Worm (Caenorhabditis elegans) whole organism, mixed stage, embryonic: Measurements from ENCODE around the gene nhl-2.

ENCODE experiments used
- M03D4.4 ChIP-seq: sonication (generic microtip); optimal IDR thresholded peaks from 2 replicates; lab custom pipeline; 2017; ENCODE audit warnings: mild to moderate bottlenecking, missing genetic modification characterization, missing compliant biosample characterization
- bed-3 ChIP-seq: fragments of 200-800 bp; sonication (Bioruptor generic); optimal IDR thresholded peaks from 3 replicates; lab custom pipeline; 2018; ENCODE audit warnings: mild to moderate bottlenecking, missing genetic modification characterization, moderate library complexity, missing compliant biosample characterization
- ceh-39 ChIP-seq: fragments of 150-350 bp; optimal IDR thresholded peaks from 2 replicates; lab custom pipeline; 2014; ENCODE audit warnings: missing biosample characterization, missing genetic modification characterization
- ceh-43 ChIP-seq: fragments of 200-800 bp; sonication (Bioruptor generic); optimal IDR thresholded peaks from 2 replicates; lab custom pipeline; 2018; ENCODE audit warnings: mild to moderate bottlenecking, missing genetic modification characterization, moderate library complexity, missing compliant biosample characterization
- ces-1 ChIP-seq: fragments of 150-350 bp; optimal IDR thresholded peaks from 2 replicates; lab custom pipeline; 2014; ENCODE audit warnings: missing biosample characterization, missing genetic modification reagents, missing genetic modification characterization
- cnd-1 ChIP-seq: fragments of 200-800 bp; sonication (Bioruptor generic); optimal IDR thresholded peaks from 2 replicates; lab custom pipeline; 2018; ENCODE audit warnings: mild to moderate bottlenecking, missing genetic modification characterization, missing compliant biosample characterization
- drap-1 ChIP-seq: fragments of 200-800 bp; sonication (Bioruptor generic); optimal IDR thresholded peaks from 3 replicates; lab custom pipeline; 2018; ENCODE audit warnings: mild to moderate bottlenecking, missing genetic modification characterization, missing compliant biosample characterization
- elt-3 ChIP-seq: fragments of 150-350 bp; optimal IDR thresholded peaks from 2 replicates; lab custom pipeline; 2014; ENCODE audit warnings: missing biosample characterization, missing genetic modification characterization
- ham-2 ChIP-seq: fragments of 200-800 bp; sonication (Bioruptor generic); optimal IDR thresholded peaks from 2 replicates; lab custom pipeline; 2018; ENCODE audit warnings: mild to moderate bottlenecking, missing genetic modification characterization, missing compliant biosample characterization
- hlh-1 ChIP-seq: fragments of 150-350 bp; optimal IDR thresholded peaks from 2 replicates; lab custom pipeline; 2014; ENCODE audit warnings: missing biosample characterization, missing genetic modification reagents, missing genetic modification characterization
- lin-13 ChIP-seq: fragments of 150-350 bp; optimal IDR thresholded peaks from 2 replicates; lab custom pipeline; 2014; ENCODE audit warnings: missing biosample characterization, missing genetic modification characterization
- lin-32 ChIP-seq: fragments of 200-800 bp; sonication (Bioruptor generic); optimal IDR thresholded peaks from 2 replicates; lab custom pipeline; 2018; ENCODE audit warnings: mild to moderate bottlenecking, missing genetic modification characterization, missing compliant biosample characterization
- lsy-2 ChIP-seq: fragments of 150-350 bp; optimal IDR thresholded peaks from 2 replicates; lab custom pipeline; 2014; ENCODE audit warnings: missing biosample characterization, missing genetic modification characterization
- mab-5 ChIP-seq: fragments of 150-350 bp; optimal IDR thresholded peaks from 2 replicates; lab custom pipeline; 2014; ENCODE audit warnings: missing biosample characterization, missing genetic modification characterization
- mep-1 ChIP-seq: fragments of 150-350 bp; optimal IDR thresholded peaks from 2 replicates; lab custom pipeline; 2017; ENCODE audit warnings: missing biosample characterization, missing genetic modification reagents, missing genetic modification characterization, inconsistent platforms
- mls-2 ChIP-seq: sonication (generic microtip); optimal IDR thresholded peaks from 2 replicates; lab custom pipeline; 2016; ENCODE audit warnings: mild to moderate bottlenecking, missing genetic modification characterization, moderate library complexity, missing compliant biosample characterization
- nhr-2 ChIP-seq: fragments of 150-350 bp; optimal IDR thresholded peaks from 2 replicates; lab custom pipeline; 2014; ENCODE audit warnings: missing biosample characterization, missing genetic modification characterization
- nhr-237 ChIP-seq: fragments of 150-350 bp; optimal IDR thresholded peaks from 2 replicates; lab custom pipeline; 2014; ENCODE audit warnings: missing biosample characterization, missing genetic modification characterization
- nhr-28 ChIP-seq: fragments of 150-350 bp; optimal IDR thresholded peaks from 2 replicates; lab custom pipeline; 2014; ENCODE audit warnings: missing biosample characterization, missing genetic modification characterization
- nhr-76 ChIP-seq: sonication (generic microtip); optimal IDR thresholded peaks from 2 replicates; lab custom pipeline; 2017; ENCODE audit warnings: missing biosample characterization, missing genetic modification characterization
- pha-4 ChIP-seq: fragments of 150-350 bp; optimal IDR thresholded peaks from 2 replicates; lab custom pipeline; 2018; ENCODE audit warnings: missing biosample characterization, missing genetic modification reagents, missing genetic modification characterization
- sem-2 ChIP-seq: fragments of 200-800 bp; sonication (Bioruptor generic); optimal IDR thresholded peaks from 2 replicates; lab custom pipeline; 2018; ENCODE audit warnings: mild to moderate bottlenecking, missing genetic modification characterization, missing compliant biosample characterization
- snpc-4 ChIP-seq: fragments of 150-350 bp; optimal IDR thresholded peaks from 2 replicates; lab custom pipeline; 2014; ENCODE audit warnings: missing biosample characterization, missing genetic modification characterization
- sptf-1 ChIP-seq: sonication (generic microtip); optimal IDR thresholded peaks from 2 replicates; lab custom pipeline; 2017; ENCODE audit warnings: mild to moderate bottlenecking, missing genetic modification characterization, moderate library complexity, missing compliant biosample characterization
- unc-120 ChIP-seq: sonication (generic microtip); optimal IDR thresholded peaks from 2 replicates; lab custom pipeline; 2017; ENCODE audit warnings: missing genetic modification characterization, missing compliant biosample characterization; ENCODE audit not compliant: poor library complexity, severe bottlenecking
- unc-39 ChIP-seq: fragments of 150-350 bp; optimal IDR thresholded peaks from 2 replicates; lab custom pipeline; 2014; ENCODE audit warnings: missing biosample characterization, missing genetic modification characterization
- unc-62 ChIP-seq: fragments of 150-350 bp; optimal IDR thresholded peaks from 2 replicates; lab custom pipeline; 2014; ENCODE audit warnings: missing biosample characterization, missing genetic modification reagents, missing genetic modification characterization
- zip-8 ChIP-seq: fragments of 150-350 bp; optimal IDR thresholded peaks from 2 replicates; lab custom pipeline; 2014; ENCODE audit warnings: missing biosample characterization, missing genetic modification characterization
- ztf-11 ChIP-seq: fragments of 150-350 bp; optimal IDR thresholded peaks from 2 replicates; lab custom pipeline; 2014; ENCODE audit warnings: missing biosample characterization, missing genetic modification characterization

The nhl-2 gene

DNA sequence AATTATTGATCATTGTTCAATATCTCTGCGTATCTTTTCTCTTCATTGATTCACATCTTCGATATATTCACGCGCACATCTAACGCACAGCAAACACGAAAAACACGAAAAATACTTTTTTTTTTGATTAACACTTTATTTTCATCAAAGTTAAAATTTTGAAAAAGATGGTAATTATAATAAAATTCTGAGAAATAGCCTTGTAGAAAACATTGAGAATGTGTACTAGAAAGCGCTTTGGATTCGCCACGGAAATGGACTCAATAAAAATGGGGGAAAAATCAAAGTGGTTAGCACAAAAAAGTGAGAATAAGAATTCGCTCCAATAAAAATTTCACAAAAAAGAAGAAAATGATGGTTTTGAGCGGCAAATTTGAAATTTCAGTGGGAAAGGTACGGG lies 5.3 kb downstream of the nhl-2 start, which contains the start of gene F26F4.6:
TSS of gene F26F4.6 (minus strand) at position 101 of the 400 bp plus-strand sequence.
- TF ChIP-seq unc-39 = no peak
- no peak for TF ChIP-seq ces-1
- TF ChIP-seq mab-5 (tag; lab: Kevin White, UChicago) = no peak
- no peak for TF ChIP-seq ztf-11 (tag; lab: Kevin White, UChicago)
- TF ChIP-seq mls-2 (tag; lab: Kevin White, UChicago) = no peak
- TF ChIP-seq nhr-237 = no peak

ce11 chrIII:4890997-4891396 lies 7.9 kb downstream of the nhl-2 start, which contains the start of gene F26F4.5:
TSS of gene F26F4.5 (minus strand) at chrIII:4891252.
- TF ChIP-seq nhr-2 (no peak), snpc-4 (tag; lab: Kevin White, UChicago) (no peak), unc-62 (GFP tag; lab: Kevin White, UChicago) (no peak), mep-1 (no peak), lin-13 (tag; lab: Kevin White, UChicago) (no peak), ham-2 (no peak), hlh-1 (tag; lab: Kevin White, UChicago) (no peak), mab-5 (tag; lab: Kevin White, UChicago) (no peak), pha-4 (tag; lab: Kevin White, UChicago) (no peak), ztf-11 (tag; lab: Kevin White, UChicago) (no peak), lsy-2 (tag; lab: Kevin White, UChicago) (no peak), ceh-39 (tag; lab: Kevin White, UChicago) (no peak), M03D4.4 (tag; lab: Kevin White, UChicago) (no peak), drap-1 (GFP tag; lab: Kevin White, UChicago) (no peak), nhr-28 (tag; lab: Kevin White, UChicago) (no peak), cnd-1 (tag; lab: Kevin White, UChicago) (no peak), unc-120 (tag; lab: Kevin White, UChicago) (no peak), sptf-1 (tag; lab: Kevin White, UChicago) (no peak), mls-2 (tag; lab: Kevin White, UChicago) (no peak)

ce11 chrIII:4887291-4887690 lies 11.6 kb downstream of the nhl-2 start, which contains the start of gene clec-6:
TSS of gene clec-6 (minus strand) at chrIII:4887444.
- no peak for TF ChIP-seq unc-39

- TF ChIP-seq elt-3 (tag; lab: Kevin White, UChicago) (no peak), ztf-11 (tag; lab: Kevin White, UChicago) (no peak), sptf-1 (tag; lab: Kevin White, UChicago) (no peak), lsy-2 (tag; lab: Kevin White, UChicago) (no peak), drap-1 (GFP tag; lab: Kevin White, UChicago) (no peak), zip-8 (tag; lab: Kevin White, UChicago) (no peak), unc-62 (GFP tag; lab: Kevin White, UChicago) (no peak), lin-32 (GFP tag; lab: Kevin White, UChicago) (no peak), nhr-76 (tag; lab: Kevin White, UChicago) (no peak), bed-3 (no peak), cnd-1 (tag; lab: Kevin White, UChicago) (no peak), unc-120 (tag; lab: Kevin White, UChicago) (no peak), lin-13 (tag; lab: Kevin White, UChicago) (no peak), sem-2 (no peak), ceh-43 (GFP tag; lab: Kevin White, UChicago) (no peak), mls-2 (tag; lab: Kevin White, UChicago) (no peak), ceh-39 (tag; lab: Kevin White, UChicago) (no peak), ham-2 (no peak), snpc-4 (tag; lab: Kevin White, UChicago) (no peak), pha-4 (tag; lab: Kevin White, UChicago) (no peak)
Measured at ce11 chrIII:4883429-4883828, 15.5 kb downstream of the nhl-2 start, which contains the start of gene clec-5. TSS of gene clec-5 (minus strand) at chrIII:4883606.

- TF ChIP-seq M03D4.4 (tag; lab: Kevin White, UChicago) (no peak), lin-13 (tag; lab: Kevin White, UChicago) (no peak), snpc-4 (tag; lab: Kevin White, UChicago) (no peak), elt-3 (tag; lab: Kevin White, UChicago) (no peak), mab-5 (tag; lab: Kevin White, UChicago) (no peak), lin-32 (GFP tag; lab: Kevin White, UChicago) (no peak), ces-1 (no peak), zip-8 (tag; lab: Kevin White, UChicago) (no peak)
Measured at ce11 chrIII:4881955-4882354, 16.9 kb downstream of the nhl-2 start.
